Fruit fly (Drosophila melanogaster) whole organism, embryonic: ENCODE results near the gene Sirup.

Experiments used
- Adf1 ChIP-seq: fragments of 200-800 bp; sonication (Bioruptor generic); IDR thresholded peaks from 2 replicates; pipeline ENCODE4 v1.3.6; 2022; ENCODE audit warnings: missing biosample characterization, missing genetic modification characterization
- Atf6 ChIP-seq: fragments of 200-800 bp; sonication (Bioruptor generic); IDR thresholded peaks from 2 replicates; pipeline ENCODE4 v1.3.6; 2022; ENCODE audit warnings: missing biosample characterization, missing genetic modification characterization
- B-H1 ChIP-seq: fragments of 200-800 bp; sonication (Bioruptor generic); IDR thresholded peaks from 3 replicates; pipeline ENCODE4 v1.3.6; 2022; ENCODE audit warnings: missing biosample characterization, missing genetic modification characterization
- CG10147 ChIP-seq: fragments of 200-800 bp; sonication (Bioruptor generic); optimal IDR thresholded peaks from 2 replicates; lab custom pipeline; 2019; ENCODE audit warnings: missing biosample characterization, mild to moderate bottlenecking, missing genetic modification characterization, moderate library complexity
- CG10462 ChIP-seq: fragments of 200-800 bp; sonication (Bioruptor generic); optimal IDR thresholded peaks from 2 replicates; lab custom pipeline; 2016; ENCODE audit warnings: missing biosample characterization, missing genetic modification characterization
- CG10654 ChIP-seq: fragments of 200-800 bp; sonication (Bioruptor generic); optimal IDR thresholded peaks from 2 replicates; lab custom pipeline; 2016; ENCODE audit warnings: missing biosample characterization, missing genetic modification characterization
- CG12299 ChIP-seq: fragments of 200-800 bp; sonication (Bioruptor generic); optimal IDR thresholded peaks from 2 replicates; lab custom pipeline; 2018; ENCODE audit warnings: missing biosample characterization, mild to moderate bottlenecking, missing genetic modification characterization
- CG1233 ChIP-seq: fragments of 200-800 bp; sonication (Bioruptor generic); optimal IDR thresholded peaks from 4 replicates; lab custom pipeline; 2018; ENCODE audit warnings: missing biosample characterization, mild to moderate bottlenecking, missing genetic modification characterization
- CG12769 ChIP-seq: fragments of 200-800 bp; sonication (Bioruptor generic); optimal IDR thresholded peaks from 2 replicates; lab custom pipeline; 2019; ENCODE audit warnings: missing biosample characterization, mild to moderate bottlenecking, missing genetic modification characterization, moderate library complexity
- CG13894 ChIP-seq: fragments of 200-800 bp; sonication (Bioruptor generic); optimal IDR thresholded peaks from 3 replicates; lab custom pipeline; 2018; ENCODE audit warnings: missing biosample characterization, mild to moderate bottlenecking, missing genetic modification characterization, moderate library complexity
- CG17328 ChIP-seq: fragments of 200-800 bp; sonication (Bioruptor generic); IDR thresholded peaks from 2 replicates; pipeline ENCODE4 v1.3.6; 2022; ENCODE audit warnings: missing biosample characterization, missing genetic modification characterization
- CG2116 ChIP-seq: fragments of 200-800 bp; sonication (Bioruptor generic); optimal IDR thresholded peaks from 3 replicates; lab custom pipeline; 2018; ENCODE audit warnings: missing biosample characterization, mild to moderate bottlenecking, missing genetic modification characterization
- CG2199 ChIP-seq: fragments of 200-800 bp; sonication (Bioruptor generic); IDR thresholded peaks from 3 replicates; pipeline ENCODE4 v1.3.6; 2022; ENCODE audit warnings: missing biosample characterization, missing genetic modification characterization
- CG32772 ChIP-seq: fragments of 200-800 bp; sonication (Bioruptor generic); IDR thresholded peaks from 2 replicates; pipeline ENCODE4 v1.3.6; 2022; ENCODE audit warnings: missing biosample characterization, missing genetic modification characterization
- CG3726 ChIP-seq: fragments of 200-800 bp; sonication (Bioruptor generic); IDR thresholded peaks from 3 replicates; pipeline ENCODE4, ENCODE4 v1.3.6; 2022; ENCODE audit warnings: missing biosample characterization, missing genetic modification characterization
- CG4617 ChIP-seq: fragments of 200-800 bp; sonication (Bioruptor generic); optimal IDR thresholded peaks from 3 replicates; lab custom pipeline; 2016; ENCODE audit warnings: missing biosample characterization, missing genetic modification characterization, borderline replicate concordance
- CG5180 ChIP-seq: fragments of 200-800 bp; sonication (Bioruptor generic); optimal IDR thresholded peaks from 3 replicates; lab custom pipeline; 2017; ENCODE audit warnings: missing biosample characterization, missing genetic modification characterization, mild to moderate bottlenecking, moderate library complexity, missing genetic modification reagents
- Dad ChIP-seq: fragments of 200-800 bp; sonication (Bioruptor generic); optimal IDR thresholded peaks from 3 replicates; lab custom pipeline; 2016; ENCODE audit warnings: missing biosample characterization, missing genetic modification characterization
- E2f1 ChIP-seq: fragments of 200-800 bp; sonication (Bioruptor generic); IDR thresholded peaks from 2 replicates; pipeline ENCODE4 v1.3.6; 2022; ENCODE audit warnings: missing biosample characterization, missing genetic modification characterization
- Elba2 ChIP-seq: fragments of 200-800 bp; sonication (Bioruptor generic); optimal IDR thresholded peaks from 3 replicates; lab custom pipeline; 2016; ENCODE audit warnings: missing biosample characterization, missing genetic modification characterization
- GATAe ChIP-seq: fragments of 200-800 bp; sonication (Bioruptor generic); conservative IDR thresholded peaks from 2 replicates; pipeline ENCODE4 v1.3.6; 2022; ENCODE audit warnings: missing biosample characterization, missing genetic modification characterization
- HLHmδ ChIP-seq: fragments of 200-800 bp; sonication (Bioruptor generic); optimal IDR thresholded peaks from 2 replicates; lab custom pipeline; 2018; ENCODE audit warnings: missing biosample characterization, mild to moderate bottlenecking, missing genetic modification characterization, moderate library complexity
- Hand ChIP-seq: fragments of 200-800 bp; sonication (Bioruptor generic); optimal IDR thresholded peaks from 2 replicates; lab custom pipeline; 2017; ENCODE audit warnings: mild to moderate bottlenecking, missing biosample characterization, missing genetic modification reagents, missing genetic modification characterization
- HmgD ChIP-seq: fragments of 200-800 bp; sonication (Bioruptor generic); optimal IDR thresholded peaks from 3 replicates; lab custom pipeline; 2016; ENCODE audit warnings: missing biosample characterization, missing genetic modification characterization
- Hr78 ChIP-seq, 2 experiments: fragments of 200-800 bp in 1 of 2; fragments of >200 bp in 1 of 2; sonication (Bioruptor generic) in 1 of 2; optimal IDR thresholded peaks; 2 replicates each; lab custom pipeline; 2017 to 2019; ENCODE audit warnings: missing biosample characterization in 2 of 2, missing genetic modification characterization in 2 of 2, mild to moderate bottlenecking in 1 of 2, moderate library complexity in 1 of 2
- Med ChIP-seq: fragments of 200-800 bp; sonication (Bioruptor generic); peaks from one replicate; lab custom pipeline; 2016; ENCODE audit warnings: missing biosample characterization, missing genetic modification characterization, mild to moderate bottlenecking, inconsistent platforms, moderate library complexity
- NK7.1 ChIP-seq: fragments of 200-800 bp; sonication (Bioruptor generic); optimal IDR thresholded peaks from 3 replicates; lab custom pipeline; 2016; ENCODE audit warnings: missing biosample characterization, missing genetic modification characterization
- Sry-β ChIP-seq: fragments of 200-800 bp; sonication (Bioruptor generic); optimal IDR thresholded peaks from 2 replicates; lab custom pipeline; 2018; ENCODE audit warnings: missing biosample characterization, mild to moderate bottlenecking, missing genetic modification characterization, moderate library complexity
- amos ChIP-seq: fragments of 200-800 bp; sonication (Bioruptor generic); IDR thresholded peaks from 2 replicates; pipeline ENCODE4 v1.3.6; 2022; ENCODE audit warnings: missing biosample characterization, missing genetic modification characterization; ENCODE audit not compliant: partially characterized antibody
- bab2 ChIP-seq: fragments of 200-800 bp; sonication (Bioruptor generic); optimal IDR thresholded peaks from 2 replicates; lab custom pipeline; 2016; ENCODE audit warnings: missing biosample characterization, missing genetic modification characterization
- da ChIP-seq: fragments of 200-800 bp; sonication (Bioruptor generic); optimal IDR thresholded peaks from 2 replicates; lab custom pipeline; 2016; ENCODE audit warnings: missing biosample characterization, missing genetic modification characterization
- fd64A ChIP-seq: fragments of 200-800 bp; sonication (Bioruptor generic); optimal IDR thresholded peaks from 3 replicates; lab custom pipeline; 2018; ENCODE audit warnings: missing biosample characterization, mild to moderate bottlenecking, missing genetic modification characterization
- fd96Cb ChIP-seq: fragments of 200-800 bp; sonication (Bioruptor generic); optimal IDR thresholded peaks from 2 replicates; lab custom pipeline; 2018; ENCODE audit warnings: missing biosample characterization, mild to moderate bottlenecking, missing genetic modification characterization, moderate library complexity
- ftz-f1 ChIP-seq: fragments of 200-800 bp; sonication (Bioruptor generic); optimal IDR thresholded peaks from 2 replicates; lab custom pipeline; 2016; ENCODE audit warnings: missing biosample characterization, missing genetic modification characterization
- gem ChIP-seq: fragments of 200-800 bp; sonication (Bioruptor generic); optimal IDR thresholded peaks from 2 replicates; lab custom pipeline; 2019; ENCODE audit warnings: missing biosample characterization, mild to moderate bottlenecking, missing genetic modification characterization, moderate library complexity
- grn ChIP-seq: fragments of 200-800 bp; sonication (Bioruptor generic); optimal IDR thresholded peaks from 3 replicates; lab custom pipeline; 2017; ENCODE audit warnings: missing biosample characterization, missing genetic modification characterization
- jing ChIP-seq: fragments of 200-800 bp; sonication (Bioruptor generic); optimal IDR thresholded peaks from 2 replicates; lab custom pipeline; 2018; ENCODE audit warnings: missing biosample characterization, mild to moderate bottlenecking, missing genetic modification characterization
- mirr ChIP-seq: fragments of 200-800 bp; sonication (Bioruptor generic); optimal IDR thresholded peaks from 3 replicates; lab custom pipeline; 2018; ENCODE audit warnings: missing biosample characterization, mild to moderate bottlenecking, missing genetic modification characterization
- nau ChIP-seq: fragments of 200-800 bp; sonication (Bioruptor generic); optimal IDR thresholded peaks from 3 replicates; lab custom pipeline; 2017; ENCODE audit warnings: missing biosample characterization, mild to moderate bottlenecking, missing genetic modification characterization, missing genetic modification reagents
- nmo ChIP-seq: fragments of 200-800 bp; sonication (Bioruptor generic); optimal IDR thresholded peaks from 2 replicates; lab custom pipeline; 2018; ENCODE audit warnings: missing biosample characterization, mild to moderate bottlenecking, missing genetic modification characterization, moderate library complexity
- onecut ChIP-seq: fragments of 200-800 bp; sonication (Bioruptor generic); IDR thresholded peaks from 2 replicates; pipeline ENCODE4 v1.3.6; 2022; ENCODE audit warnings: missing biosample characterization, missing genetic modification characterization
- pros ChIP-seq: fragments of 200-800 bp; sonication (Bioruptor generic); optimal IDR thresholded peaks from 3 replicates; lab custom pipeline; 2019; ENCODE audit warnings: missing biosample characterization, mild to moderate bottlenecking, missing genetic modification characterization, moderate library complexity
- sens ChIP-seq: fragments of 200-800 bp; sonication (Bioruptor generic); peaks from one replicate; lab custom pipeline; 2016; ENCODE audit warnings: missing biosample characterization, missing genetic modification characterization
- sr ChIP-seq: fragments of 200-800 bp; sonication (Bioruptor generic); IDR thresholded peaks from 3 replicates; pipeline ENCODE4 v1.3.6; 2022; ENCODE audit warnings: missing biosample characterization, missing genetic modification characterization
- sug ChIP-seq: fragments of 200-800 bp; optimal IDR thresholded peaks from 2 replicates; lab custom pipeline; 2019; ENCODE audit warnings: missing biosample characterization, mild to moderate bottlenecking, missing genetic modification characterization, moderate library complexity
- tap ChIP-seq: fragments of 200-800 bp; optimal IDR thresholded peaks from 3 replicates; lab custom pipeline; 2019; ENCODE audit warnings: missing biosample characterization, mild to moderate bottlenecking, missing genetic modification characterization, moderate library complexity
- wdn ChIP-seq: fragments of 200-800 bp; sonication (Bioruptor generic); IDR thresholded peaks from 2 replicates; pipeline ENCODE4 v1.3.6; 2022; ENCODE audit warnings: missing biosample characterization, missing genetic modification characterization

Sirup gene

dm6 chr2L:7997290-7998079 is 1.2 kb upstream of the Sirup start (continued):
- peak; percentile 38 for TF ChIP-seq fd96Cb (tag; lab: Kevin White, UChicago)
- peak; percentile 43 for TF ChIP-seq nmo (GFP tag; lab: Kevin White, UChicago)
- 0 out of 2 replicates have a peak, but pooled peaks have one; percentile 10 for TF ChIP-seq E2f1 (GFP tag; lab: Robert Waterston, UW)
- TF ChIP-seq CG4617 (GFP tag; lab: Kevin White, UChicago): no peak
- no peak for TF ChIP-seq Hand (GFP tag; lab: Kevin White, UChicago)
- TF ChIP-seq, all 482 proteins: peak for 51

- TF ChIP-seq onecut (GFP tag; lab: Robert Waterston, UW): 0 out of 2 replicates have a peak, but pooled peaks have one; percentile 1
- no peak for TF ChIP-seq CG32772
- TF ChIP-seq CG2116 (GFP tag; lab: Kevin White, UChicago): no peak
- no peak for TF ChIP-seq ftz-f1
- TF ChIP-seq Atf6 (GFP tag; lab: Robert Waterston, UW): 0 out of 2 replicates have a peak, but pooled peaks have one; percentile 16
- no peak for TF ChIP-seq CG10654 (GFP tag; lab: Kevin White, UChicago)
- no peak for TF ChIP-seq Dad (GFP tag; lab: Kevin White, UChicago)
- no peak for TF ChIP-seq CG17328 (GFP tag; lab: Robert Waterston, UW)
- TF ChIP-seq HLHmδ: peak; percentile 40
- TF ChIP-seq jing (GFP tag; lab: Kevin White, UChicago): no peak
- TF ChIP-seq CG10147: no peak
- no peak for TF ChIP-seq Elba2 (GFP tag; lab: Kevin White, UChicago)
- TF ChIP-seq tap: peak; percentile 8
- no peak for TF ChIP-seq Sry-β (GFP tag; lab: Kevin White, UChicago)
- no peak for TF ChIP-seq CG12299 (tag; lab: Kevin White, UChicago)
- no peak for TF ChIP-seq CG10462
- no peak for TF ChIP-seq da (GFP tag; lab: Kevin White, UChicago)
- TF ChIP-seq CG12769 (tag; lab: Kevin White, UChicago): peak; percentile 24
- TF ChIP-seq Adf1 (GFP tag; lab: Robert Waterston, UW): no peak
- TF ChIP-seq B-H1 (GFP tag; lab: Robert Waterston, UW): no peak
- TF ChIP-seq sr: no peak
- TF ChIP-seq CG2199 (GFP tag; lab: Robert Waterston, UW): peak; percentile 78; the same call in 1 of the 3 replicates
- peak; percentile 37 for TF ChIP-seq sug (tag; lab: Kevin White, UChicago)
- peak; percentile 55 for TF ChIP-seq sens (GFP tag; lab: Kevin White, UChicago)
- peak; percentile 68 for TF ChIP-seq Med (GFP tag; lab: Kevin White, UChicago)
- no peak for TF ChIP-seq CG13894
- TF ChIP-seq pros: peak; percentile 35
- TF ChIP-seq grn (GFP tag; lab: Kevin White, UChicago): peak; percentile 96
- no peak for TF ChIP-seq HmgD (GFP tag; lab: Kevin White, UChicago)
- TF ChIP-seq mirr (GFP tag; lab: Kevin White, UChicago): peak; percentile 75
- TF ChIP-seq bab2 (GFP tag; lab: Kevin White, UChicago): no peak
- peak in 1 of 2 experiments; percentile 98 for TF ChIP-seq Hr78 (GFP tag; optimal IDR thresholded peaks at IDR 0.05; lab: Kevin White, UChicago)
- no peak for TF ChIP-seq wdn
- TF ChIP-seq GATAe (GFP tag; lab: Robert Waterston, UW): 0 out of 2 replicates have a peak, but pooled peaks have one; percentile 11
- TF ChIP-seq fd64A (GFP tag; lab: Kevin White, UChicago): peak; percentile 31
- no peak for TF ChIP-seq nau
- no peak for TF ChIP-seq amos (GFP tag; lab: Robert Waterston, UW)
- no peak for TF ChIP-seq gem (tag; lab: Kevin White, UChicago)
- TF ChIP-seq CG1233 (GFP tag; lab: Kevin White, UChicago): no peak
- no peak for TF ChIP-seq NK7.1
- TF ChIP-seq CG5180 (GFP tag; lab: Kevin White, UChicago): peak; percentile 10
- TF ChIP-seq CG3726: no peak
Observed at dm6 chr2L:7998080-7998457, 600 bp upstream of the Sirup start, which contains the start of gene CG7227. CG7227 (minus strand) TSS chr2L:7998151.
